Fruit fly (Drosophila melanogaster): Measurements from ENCODE around the gene CG10513.

The CG10513 gene

DNA sequence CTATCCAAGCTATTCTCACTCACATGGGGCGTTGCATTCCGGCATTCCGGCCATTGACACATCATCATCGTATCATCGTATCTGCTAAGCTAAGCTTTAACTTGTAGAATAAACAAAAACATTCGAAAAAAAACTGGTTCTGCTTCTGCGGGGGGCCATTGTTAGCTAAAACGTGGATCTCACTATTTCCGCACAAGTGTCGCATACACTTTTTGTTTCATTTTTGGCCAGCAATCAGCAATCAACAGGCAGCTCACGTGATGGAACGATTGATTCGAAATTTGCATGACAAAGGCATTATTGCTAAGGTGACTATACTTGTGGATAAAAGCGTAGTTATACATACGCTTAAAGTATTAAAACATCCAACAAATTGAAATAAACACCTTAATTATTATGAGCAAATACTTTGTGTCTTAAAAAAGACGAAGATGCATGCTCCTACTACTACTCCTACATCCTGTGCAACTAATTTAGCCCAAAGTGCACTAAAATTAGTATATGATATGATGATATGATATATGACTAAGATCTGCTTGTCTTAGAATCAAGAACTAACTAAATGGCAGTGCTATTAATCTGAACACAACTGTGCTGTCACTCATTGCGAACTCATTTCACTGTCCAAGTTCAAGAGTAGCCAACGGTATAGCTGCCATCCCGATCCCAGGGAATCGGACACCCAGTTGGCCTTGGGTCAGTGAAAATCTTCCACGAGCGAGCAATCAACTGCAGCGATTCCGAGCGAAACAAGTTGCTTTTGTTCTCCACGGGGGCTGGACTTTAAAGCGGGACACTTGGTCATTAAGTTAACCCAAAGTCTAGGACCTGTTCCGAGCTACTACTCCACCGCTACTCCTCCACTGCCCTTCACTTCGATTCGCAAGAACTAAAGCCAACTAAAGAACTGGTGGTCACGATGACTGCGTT, 38.0 kb downstream of the CG10513 start:
- TF ChIP-seq CG5204 (GFP tag; optimal IDR thresholded peaks at IDR 0.05) = no peak
- TF ChIP-seq CG7045 (GFP tag; optimal IDR thresholded peaks at IDR 0.05) = no peak
- TF ChIP-seq tj (GFP tag; optimal IDR thresholded peaks at IDR 0.05) = no peak
- TF ChIP-seq bab1 (GFP tag; optimal IDR thresholded peaks at IDR 0.05) = no peak
- TF ChIP-seq ovo (GFP tag; optimal IDR thresholded peaks at IDR 0.05) = no peak
- TF ChIP-seq CG1620 (GFP tag; optimal IDR thresholded peaks at IDR 0.05) = no peak
- no peak for TF ChIP-seq CG11617 (GFP tag; optimal IDR thresholded peaks at IDR 0.05)
- TF ChIP-seq CG12768 (GFP tag; optimal IDR thresholded peaks at IDR 0.05) = no peak
- no peak for TF ChIP-seq CG33017 (tag; optimal IDR thresholded peaks at IDR 0.05)
- TF ChIP-seq Crg-1 (GFP tag; optimal IDR thresholded peaks at IDR 0.05) = no peak
- no peak for TF ChIP-seq kay (GFP tag; ENCODE audit: borderline replicate concordance)
- no peak for TF ChIP-seq Hr96 (GFP tag; optimal IDR thresholded peaks at IDR 0.05)
- no peak for TF ChIP-seq cnc (optimal IDR thresholded peaks at IDR 0.05)
- TF ChIP-seq CG14711 (tag; optimal IDR thresholded peaks at IDR 0.05) = no peak
- no peak for TF ChIP-seq pad (GFP tag; optimal IDR thresholded peaks at IDR 0.05)
- TF ChIP-seq toe (GFP tag; optimal IDR thresholded peaks at IDR 0.05) = no peak
- TF ChIP-seq cic (GFP tag; optimal IDR thresholded peaks at IDR 0.05) = no peak
- no peak for TF ChIP-seq Clk (GFP tag; optimal IDR thresholded peaks at IDR 0.05)
- TF ChIP-seq Mnt (GFP tag; optimal IDR thresholded peaks at IDR 0.05) = no peak

- TF ChIP-seq CG1620 (GFP tag; optimal IDR thresholded peaks at IDR 0.05) = no peak
- no peak for TF ChIP-seq cnc (optimal IDR thresholded peaks at IDR 0.05)
- no peak for TF ChIP-seq Crg-1 (GFP tag; optimal IDR thresholded peaks at IDR 0.05)
- no peak for TF ChIP-seq CG7045 (GFP tag; optimal IDR thresholded peaks at IDR 0.05)
- TF ChIP-seq Hr96 (GFP tag; optimal IDR thresholded peaks at IDR 0.05) = no peak
- TF ChIP-seq ovo (GFP tag; optimal IDR thresholded peaks at IDR 0.05) = no peak
- TF ChIP-seq toe (GFP tag; optimal IDR thresholded peaks at IDR 0.05) = no peak
- no peak for TF ChIP-seq kay (GFP tag; ENCODE audit: borderline replicate concordance)
- no peak for TF ChIP-seq CG14711 (tag; optimal IDR thresholded peaks at IDR 0.05)
- TF ChIP-seq Clk (GFP tag; optimal IDR thresholded peaks at IDR 0.05) = no peak
- no peak for TF ChIP-seq CG33017 (tag; optimal IDR thresholded peaks at IDR 0.05)
- TF ChIP-seq Mnt (GFP tag; optimal IDR thresholded peaks at IDR 0.05) = no peak
- no peak for TF ChIP-seq bab1 (GFP tag; optimal IDR thresholded peaks at IDR 0.05)
These were observed 39.7 kb downstream of the CG10513 start, which contains the start of gene Jhbp7 for dm6 chr3R:25237314-25237713. TSS of gene Jhbp7 (plus strand) at chr3R:25237614.

dm6 chr3R:25236121-25236520, 40.9 kb downstream of the CG10513 start:
- no peak for TF ChIP-seq cnc (optimal IDR thresholded peaks at IDR 0.05)
- no peak for TF ChIP-seq Clk (GFP tag; optimal IDR thresholded peaks at IDR 0.05)
- no peak for TF ChIP-seq CG12768 (GFP tag; optimal IDR thresholded peaks at IDR 0.05)
- no peak for TF ChIP-seq CG1620 (GFP tag; optimal IDR thresholded peaks at IDR 0.05)
- no peak for TF ChIP-seq ovo (GFP tag; optimal IDR thresholded peaks at IDR 0.05)
- no peak for TF ChIP-seq Hr96 (GFP tag; optimal IDR thresholded peaks at IDR 0.05)
- TF ChIP-seq Crg-1 (GFP tag; optimal IDR thresholded peaks at IDR 0.05) = no peak
- TF ChIP-seq cic (GFP tag; optimal IDR thresholded peaks at IDR 0.05) = no peak
- TF ChIP-seq Mnt (GFP tag; optimal IDR thresholded peaks at IDR 0.05) = no peak
- TF ChIP-seq CG14711 (tag; optimal IDR thresholded peaks at IDR 0.05) = no peak
- no peak for TF ChIP-seq tj (GFP tag; optimal IDR thresholded peaks at IDR 0.05)
- no peak for TF ChIP-seq pad (GFP tag; optimal IDR thresholded peaks at IDR 0.05)
- TF ChIP-seq CG33017 (tag; optimal IDR thresholded peaks at IDR 0.05) = no peak
- no peak for TF ChIP-seq kay (GFP tag; ENCODE audit: borderline replicate concordance)
- no peak for TF ChIP-seq toe (GFP tag; optimal IDR thresholded peaks at IDR 0.05)
- no peak for TF ChIP-seq CG5204 (GFP tag; optimal IDR thresholded peaks at IDR 0.05)
- no peak for TF ChIP-seq bab1 (GFP tag; optimal IDR thresholded peaks at IDR 0.05)
- no peak for TF ChIP-seq CG7101 (tag; optimal IDR thresholded peaks at IDR 0.05)
- TF ChIP-seq CG11617 (GFP tag; optimal IDR thresholded peaks at IDR 0.05) = no peak

- no peak for TF ChIP-seq bab1 (GFP tag; optimal IDR thresholded peaks at IDR 0.05)
- TF ChIP-seq CG5204 (GFP tag; optimal IDR thresholded peaks at IDR 0.05) = no peak
- no peak for TF ChIP-seq Hr96 (GFP tag; optimal IDR thresholded peaks at IDR 0.05)
- no peak for TF ChIP-seq cnc (optimal IDR thresholded peaks at IDR 0.05)
- TF ChIP-seq CG12768 (GFP tag; optimal IDR thresholded peaks at IDR 0.05) = no peak
- no peak for TF ChIP-seq ovo (GFP tag; optimal IDR thresholded peaks at IDR 0.05)
- no peak for TF ChIP-seq tj (GFP tag; optimal IDR thresholded peaks at IDR 0.05)
- no peak for TF ChIP-seq Clk (GFP tag; optimal IDR thresholded peaks at IDR 0.05)
- no peak for TF ChIP-seq cic (GFP tag; optimal IDR thresholded peaks at IDR 0.05)
- no peak for TF ChIP-seq CG33017 (tag; optimal IDR thresholded peaks at IDR 0.05)
- no peak for TF ChIP-seq CG7101 (tag; optimal IDR thresholded peaks at IDR 0.05)
- no peak for TF ChIP-seq CG1620 (GFP tag; optimal IDR thresholded peaks at IDR 0.05)
- no peak for TF ChIP-seq kay (GFP tag; ENCODE audit: borderline replicate concordance)
- TF ChIP-seq Mnt (GFP tag; optimal IDR thresholded peaks at IDR 0.05) = no peak
- no peak for TF ChIP-seq pad (GFP tag; optimal IDR thresholded peaks at IDR 0.05)
- TF ChIP-seq Crg-1 (GFP tag; optimal IDR thresholded peaks at IDR 0.05) = no peak
- no peak for TF ChIP-seq CG11617 (GFP tag; optimal IDR thresholded peaks at IDR 0.05)
- TF ChIP-seq CG14711 (tag; optimal IDR thresholded peaks at IDR 0.05) = no peak
These were observed 41.6 kb downstream of the CG10513 start, which contains the start of gene Sil1 for dm6 chr3R:25235362-25235761. TSS of gene Sil1 (minus strand) at chr3R:25235529.

DNA sequence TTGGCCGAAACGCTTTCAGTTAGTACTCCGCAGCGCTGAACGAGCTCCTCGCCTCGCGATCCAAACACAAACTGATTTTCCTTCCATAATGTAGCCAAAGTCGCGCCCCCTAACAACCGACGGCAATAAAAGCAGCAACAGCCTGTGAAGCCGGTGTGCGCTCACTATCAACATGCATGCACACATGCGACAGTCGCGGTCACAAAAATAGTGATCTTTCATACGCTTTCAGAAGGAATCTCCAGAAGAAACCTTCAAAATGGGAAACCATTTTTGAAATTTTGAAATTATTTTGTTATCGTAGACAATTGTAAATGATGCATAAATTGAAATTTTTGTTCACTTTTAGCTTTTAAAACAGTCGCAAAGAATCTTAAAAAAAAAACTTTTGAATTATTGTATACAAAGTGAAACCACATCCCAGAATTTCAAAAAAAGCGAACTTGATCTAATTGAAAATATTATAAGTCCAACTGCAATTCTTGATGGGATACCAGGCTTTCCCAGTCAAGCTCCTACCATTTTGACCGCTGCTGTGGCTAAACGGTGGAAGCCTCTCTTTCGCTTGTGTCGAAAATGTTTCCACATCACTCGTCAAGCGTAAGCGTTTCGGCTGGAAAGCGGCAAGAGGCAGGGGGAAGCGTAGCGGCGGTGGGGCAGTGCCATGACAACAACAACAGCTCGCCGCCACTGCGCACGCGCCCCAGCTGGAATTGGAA, 44.6 kb downstream of the CG10513 start, which contains the start of gene Cad96Cb:
Cad96Cb (minus strand) TSS at position 51 of the 719 bp plus-strand sequence.
- TF ChIP-seq bab1 (GFP tag; optimal IDR thresholded peaks at IDR 0.05) (no peak), cic (GFP tag; optimal IDR thresholded peaks at IDR 0.05) (no peak), CG5204 (GFP tag; optimal IDR thresholded peaks at IDR 0.05) (no peak), CG7045 (GFP tag; optimal IDR thresholded peaks at IDR 0.05) (no peak), kay (GFP tag; ENCODE audit: borderline replicate concordance) (no peak), CG7101 (tag; optimal IDR thresholded peaks at IDR 0.05) (no peak), tj (GFP tag; optimal IDR thresholded peaks at IDR 0.05) (no peak), Hr96 (GFP tag; optimal IDR thresholded peaks at IDR 0.05) (no peak), CG12768 (GFP tag; optimal IDR thresholded peaks at IDR 0.05) (no peak), toe (GFP tag; optimal IDR thresholded peaks at IDR 0.05) (no peak), Clk (GFP tag; optimal IDR thresholded peaks at IDR 0.05) (no peak), ovo (GFP tag; optimal IDR thresholded peaks at IDR 0.05) (no peak), pad (GFP tag; optimal IDR thresholded peaks at IDR 0.05) (no peak), Mnt (GFP tag; optimal IDR thresholded peaks at IDR 0.05) (no peak), CG33017 (tag; optimal IDR thresholded peaks at IDR 0.05) (no peak), cnc (optimal IDR thresholded peaks at IDR 0.05) (no peak)

All from whole organism, adult.